Fruit fly (Drosophila melanogaster) whole organism, adult: ENCODE measurements around the gene Tsp26A.

Experiments
- Hr96 ChIP-seq: fragments of 200-800 bp; sonication (Bioruptor generic); optimal IDR thresholded peaks from 2 replicates; lab custom pipeline; 2016; ENCODE audit warnings: missing biosample characterization, missing genetic modification characterization
- cnc ChIP-seq, 2 experiments: fragments of >200 bp; optimal IDR thresholded peaks; 2 replicates each; lab custom pipeline; 2017
- pad ChIP-seq: fragments of 200-800 bp; sonication (Bioruptor generic); optimal IDR thresholded peaks from 3 replicates; lab custom pipeline; 2017; ENCODE audit warnings: missing biosample characterization, missing genetic modification characterization, mild to moderate bottlenecking, moderate library complexity, missing genetic modification reagents

DNA sequence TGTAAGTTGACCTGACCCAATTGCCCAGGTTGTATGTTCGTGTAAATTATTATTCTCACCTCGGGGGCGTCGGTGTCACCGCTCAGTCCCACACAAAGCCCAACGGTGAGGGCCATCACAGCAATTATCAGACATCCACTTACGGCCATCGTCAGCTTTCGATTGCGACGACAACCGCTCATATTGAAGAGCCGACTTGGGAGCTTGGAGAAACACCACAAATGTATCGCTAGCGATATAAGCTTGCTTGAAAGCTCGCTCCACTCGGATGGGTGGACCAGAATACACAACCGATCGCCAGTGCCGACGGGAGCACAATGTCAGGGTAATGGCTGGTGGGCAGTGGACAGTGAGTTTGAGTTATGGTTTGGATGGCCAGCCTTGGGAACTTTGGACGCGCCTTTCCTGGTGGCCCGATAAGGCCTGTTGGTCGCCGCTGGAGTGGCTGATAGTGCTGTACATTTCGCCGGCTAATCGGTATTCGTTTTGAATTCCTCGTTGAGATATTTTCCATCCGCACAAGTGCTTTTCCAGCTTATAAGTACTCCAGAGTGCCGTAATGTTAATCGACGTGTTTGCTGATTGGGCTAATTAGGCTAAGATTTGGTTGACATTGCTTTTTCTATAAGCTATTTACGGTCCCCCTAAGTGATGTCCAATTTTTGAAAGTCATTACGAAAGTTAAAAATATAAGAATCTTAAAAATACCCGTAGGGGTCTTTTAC, 6.6 kb downstream of the Tsp26A start, which contains the start of gene Gal:
- TF ChIP-seq Hr96 (GFP tag; lab: Kevin White, UChicago): no peak
- TF ChIP-seq pad (GFP tag; lab: Kevin White, UChicago): no peak
- TF ChIP-seq cnc (optimal IDR thresholded peaks at IDR 0.05; lab: Kevin White, UChicago): no peak
